Worm (Caenorhabditis elegans) whole organism, early embryonic: ENCODE results near the gene nhr-146.

ENCODE experiments used
- B0310.2 ChIP-seq: sonication (generic microtip); optimal IDR thresholded peaks from 2 replicates; lab custom pipeline; 2016; ENCODE audit warnings: mild to moderate bottlenecking, missing genetic modification characterization, missing compliant biosample characterization
- F13C5.2 ChIP-seq: sonication (generic microtip); optimal IDR thresholded peaks from 2 replicates; lab custom pipeline; 2017; ENCODE audit warnings: mild to moderate bottlenecking, missing genetic modification characterization, inconsistent platforms, missing compliant biosample characterization
- aly-1 ChIP-seq: sonication (generic microtip); optimal IDR thresholded peaks from 2 replicates; lab custom pipeline; 2016; ENCODE audit warnings: missing genetic modification characterization, missing compliant biosample characterization
- ama-1 ChIP-seq: fragments of 150-350 bp; optimal IDR thresholded peaks from 2 replicates; lab custom pipeline; 2014
- ceh-13 ChIP-seq: fragments of 200-800 bp; sonication (Bioruptor generic); optimal IDR thresholded peaks from 2 replicates; lab custom pipeline; 2018; ENCODE audit warnings: mild to moderate bottlenecking, missing genetic modification characterization, missing compliant biosample characterization
- ceh-36 ChIP-seq: sonication (generic microtip); optimal IDR thresholded peaks from 2 replicates; lab custom pipeline; 2016; ENCODE audit warnings: missing genetic modification characterization, inconsistent platforms, missing compliant biosample characterization
- ets-7 ChIP-seq: sonication (generic microtip); optimal IDR thresholded peaks from 2 replicates; lab custom pipeline; 2016; ENCODE audit warnings: missing genotype, missing genetic modification characterization, missing compliant biosample characterization
- flt-1 ChIP-seq: fragments of 200-800 bp; sonication (Bioruptor generic); IDR thresholded peaks from 2 replicates; pipeline ENCODE4 v1.3.6; 2022; ENCODE audit warnings: missing genetic modification characterization, missing compliant biosample characterization
- hmbx-1 ChIP-seq: sonication (generic microtip); optimal IDR thresholded peaks from 2 replicates; lab custom pipeline; 2016; ENCODE audit warnings: mild to moderate bottlenecking, missing genetic modification characterization, missing compliant biosample characterization
- hmg-4 ChIP-seq: fragments of 200-800 bp; sonication (Bioruptor generic); optimal IDR thresholded peaks from 2 replicates; lab custom pipeline; 2018; ENCODE audit warnings: mild to moderate bottlenecking, missing genetic modification characterization, missing compliant biosample characterization
- hnd-1 ChIP-seq: sonication (generic microtip); optimal IDR thresholded peaks from 2 replicates; lab custom pipeline; 2016; ENCODE audit warnings: missing genetic modification characterization, missing compliant biosample characterization
- pes-1 ChIP-seq: fragments of 200-800 bp; sonication (Bioruptor generic); IDR thresholded peaks from 2 replicates; pipeline ENCODE4 v1.3.6; 2022; ENCODE audit warnings: missing genetic modification reagents, missing genetic modification characterization, missing compliant biosample characterization
- scrt-1 ChIP-seq: fragments of 200-800 bp; sonication (Bioruptor generic); IDR thresholded peaks from 2 replicates; pipeline ENCODE4 v1.3.6; 2022; ENCODE audit warnings: missing genetic modification characterization, missing compliant biosample characterization
- sea-1 ChIP-seq: fragments of 200-800 bp; sonication (Bioruptor generic); conservative IDR thresholded peaks from 2 replicates; pipeline ENCODE4 v1.3.6; 2022; ENCODE audit warnings: missing genetic modification characterization, missing compliant biosample characterization
- tbx-11 ChIP-seq: fragments of 200-800 bp; sonication (Bioruptor generic); IDR thresholded peaks from 2 replicates; pipeline ENCODE4 v1.3.6; 2022; ENCODE audit warnings: missing genetic modification characterization, missing compliant biosample characterization
- tbx-37 ChIP-seq: fragments of 200-800 bp; sonication (Bioruptor generic); conservative IDR thresholded peaks from 2 replicates; pipeline ENCODE4 v1.3.6; 2022; ENCODE audit warnings: missing genetic modification reagents, missing genetic modification characterization, missing compliant biosample characterization
- tra-4 ChIP-seq: sonication (generic microtip); optimal IDR thresholded peaks from 2 replicates; lab custom pipeline; 2017; ENCODE audit warnings: missing genetic modification characterization, missing compliant biosample characterization

Gene nhr-146

ce11 chrIV:1659045-1659741, 32.6 kb downstream of the nhr-146 start, which contains the start of gene rps-28:
Gene rps-28 (plus strand): TSS chrIV:1659691.
- TF ChIP-seq pes-1 (peak; percentile 83), scrt-1 (peak; percentile 77), ets-7 (peak; percentile 67), hnd-1 (tag; lab: Kevin White, UChicago) (peak; percentile 66), B0310.2 (tag; lab: Kevin White, UChicago) (peak; percentile 60), tbx-37 (GFP tag; lab: Robert Waterston, UW) (peak; percentile 70), tra-4 (tag; lab: Kevin White, UChicago) (peak; percentile 64), aly-1 (tag; lab: Kevin White, UChicago) (no peak), hmbx-1 (tag; lab: Kevin White, UChicago) (peak; percentile 52), tbx-11 (peak; percentile 62), sea-1 (peak; percentile 82), flt-1 (GFP tag; lab: Robert Waterston, UW) (peak; percentile 83), ceh-36 (tag; lab: Kevin White, UChicago) (peak; percentile 70), F13C5.2 (peak; percentile 98), ceh-13 (GFP tag; lab: Kevin White, UChicago) (no peak), hmg-4 (GFP tag; lab: Kevin White, UChicago) (peak; percentile 92), ama-1 (lab: Kevin White, UChicago) (no peak)

ce11 chrIV:1659978-1660377, 33.4 kb downstream of the nhr-146 start, which contains the start of gene Y41D4B.4:
Gene Y41D4B.4 (plus strand): TSS chrIV:1660110.
- TF ChIP-seq hmg-4 (GFP tag; lab: Kevin White, UChicago): no peak
- no peak for TF ChIP-seq tra-4 (tag; lab: Kevin White, UChicago)
- TF ChIP-seq ceh-36 (tag; lab: Kevin White, UChicago): no peak
- TF ChIP-seq ets-7: no peak
- no peak for TF ChIP-seq B0310.2 (tag; lab: Kevin White, UChicago)
- no peak for TF ChIP-seq tbx-37 (GFP tag; lab: Robert Waterston, UW)
- TF ChIP-seq tbx-11: no peak

- TF ChIP-seq tra-4 (tag; lab: Kevin White, UChicago): no peak
- no peak for TF ChIP-seq F13C5.2
- no peak for TF ChIP-seq ceh-13 (GFP tag; lab: Kevin White, UChicago)
- no peak for TF ChIP-seq tbx-11
- TF ChIP-seq sea-1: no peak
- no peak for TF ChIP-seq hmg-4 (GFP tag; lab: Kevin White, UChicago)
- no peak for TF ChIP-seq hnd-1 (tag; lab: Kevin White, UChicago)
- TF ChIP-seq hmbx-1 (tag; lab: Kevin White, UChicago): no peak
- TF ChIP-seq aly-1 (tag; lab: Kevin White, UChicago): no peak
- no peak for TF ChIP-seq ceh-36 (tag; lab: Kevin White, UChicago)
Observed at ce11 chrIV:1660735-1661134, 34.1 kb downstream of the nhr-146 start.

ce11 chrIV:1662872-1663271, 36.3 kb downstream of the nhr-146 start:
- TF ChIP-seq aly-1 (tag; lab: Kevin White, UChicago) (no peak), ama-1 (lab: Kevin White, UChicago) (no peak), hmbx-1 (tag; lab: Kevin White, UChicago) (no peak), tra-4 (tag; lab: Kevin White, UChicago) (no peak), tbx-37 (GFP tag; lab: Robert Waterston, UW) (no peak), flt-1 (GFP tag; lab: Robert Waterston, UW) (no peak), ets-7 (no peak), pes-1 (no peak), ceh-13 (GFP tag; lab: Kevin White, UChicago) (no peak), hnd-1 (tag; lab: Kevin White, UChicago) (no peak), hmg-4 (GFP tag; lab: Kevin White, UChicago) (no peak), B0310.2 (tag; lab: Kevin White, UChicago) (no peak), tbx-11 (no peak)

ce11 chrIV:1672398-1672797, 45.8 kb downstream of the nhr-146 start, which contains the start of gene Y41D4B.1:
Gene Y41D4B.1 (plus strand): TSS chrIV:1672698.
- TF ChIP-seq B0310.2 (tag; lab: Kevin White, UChicago) (no peak), scrt-1 (no peak), flt-1 (GFP tag; lab: Robert Waterston, UW) (no peak), sea-1 (no peak)

- TF ChIP-seq ceh-36 (tag; lab: Kevin White, UChicago) (peak; percentile 7), hmg-4 (GFP tag; lab: Kevin White, UChicago) (no peak), ama-1 (lab: Kevin White, UChicago) (no peak), tra-4 (tag; lab: Kevin White, UChicago) (no peak)
Observed at ce11 chrIV:1676926-1677325, 50.3 kb downstream of the nhr-146 start.

ce11 chrIV:1679227-1679626, 52.6 kb downstream of the nhr-146 start:
- TF ChIP-seq tbx-37 (GFP tag; lab: Robert Waterston, UW) (no peak), sea-1 (no peak), F13C5.2 (no peak), ceh-36 (tag; lab: Kevin White, UChicago) (no peak), ceh-13 (GFP tag; lab: Kevin White, UChicago) (no peak), hmg-4 (GFP tag; lab: Kevin White, UChicago) (no peak), ets-7 (no peak)
